Worm (Caenorhabditis elegans): Measurements from ENCODE around the gene clec-251.

DNA sequence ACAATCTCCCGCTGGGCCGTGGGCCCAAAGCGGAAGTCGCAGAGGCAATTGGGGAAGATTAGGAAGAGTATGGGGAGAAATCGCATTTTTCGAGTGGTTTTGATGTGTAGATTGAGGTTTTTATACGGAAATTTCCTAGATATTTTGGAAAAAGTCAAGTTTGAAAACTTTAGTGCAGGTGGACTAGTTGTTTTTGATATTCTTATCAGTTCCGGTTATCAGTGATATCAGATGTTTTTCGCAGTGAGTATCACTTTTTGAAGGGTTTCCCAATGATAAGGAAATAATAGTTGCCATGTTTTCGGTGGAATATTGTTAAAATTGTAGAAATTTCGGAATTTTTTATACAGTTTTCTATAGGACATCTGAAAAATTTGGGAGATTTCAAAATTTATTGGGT is 12.4 kb downstream of the clec-251 start, which contains the start of gene scl-20:
- TF ChIP-seq zip-8 (tag; optimal IDR thresholded peaks at IDR 0.05) (no peak), nhr-76 (tag; optimal IDR thresholded peaks at IDR 0.05) (no peak), unc-62 (GFP tag; optimal IDR thresholded peaks at IDR 0.05) (no peak), ham-2 (GFP tag; optimal IDR thresholded peaks at IDR 0.05) (no peak), unc-39 (tag; optimal IDR thresholded peaks at IDR 0.05) (no peak), nhr-237 (tag; optimal IDR thresholded peaks at IDR 0.05) (no peak), sem-2 (GFP tag; optimal IDR thresholded peaks at IDR 0.05) (no peak), lin-13 (tag; optimal IDR thresholded peaks at IDR 0.05) (no peak), nhr-12 (tag; optimal IDR thresholded peaks at IDR 0.05) (no peak), blmp-1 (tag; optimal IDR thresholded peaks at IDR 0.05) (no peak), elt-3 (tag; optimal IDR thresholded peaks at IDR 0.05) (no peak)

Measured in whole organism, mixed stage, embryonic.